Fruit fly (Drosophila melanogaster) whole organism, embryonic: Measurements from ENCODE around the gene Lip2.

Experiments
- Asciz ChIP-seq: fragments of 200-800 bp; sonication (Bioruptor generic); optimal IDR thresholded peaks from 2 replicates; lab custom pipeline; 2017; ENCODE audit warnings: missing biosample characterization, mild to moderate bottlenecking, missing genetic modification characterization, missing genetic modification reagents
- Bgb ChIP-seq: fragments of 200-800 bp; sonication (Bioruptor generic); IDR thresholded peaks from 2 replicates; pipeline ENCODE4 v1.3.6; 2022; ENCODE audit warnings: missing biosample characterization, missing genetic modification characterization; ENCODE audit not compliant: partially characterized antibody
- CG10274 ChIP-seq: fragments of 200-800 bp; sonication (Bioruptor generic); optimal IDR thresholded peaks from 3 replicates; lab custom pipeline; 2017; ENCODE audit warnings: missing biosample characterization, mild to moderate bottlenecking, missing genetic modification characterization
- CG11696 ChIP-seq: fragments of 200-800 bp; sonication (Bioruptor generic); IDR thresholded peaks from 2 replicates; pipeline ENCODE4 v1.3.6; 2022; ENCODE audit warnings: missing biosample characterization, missing genetic modification characterization
- CG12391 ChIP-seq: fragments of 200-800 bp; sonication (Bioruptor generic); optimal IDR thresholded peaks from 3 replicates; lab custom pipeline; 2018; ENCODE audit warnings: missing biosample characterization, mild to moderate bottlenecking, missing genetic modification characterization, moderate library complexity
- CG12942 ChIP-seq: fragments of 200-800 bp; sonication (Bioruptor generic); optimal IDR thresholded peaks from 3 replicates; lab custom pipeline; 2016; ENCODE audit warnings: missing biosample characterization, missing genetic modification characterization
- CG13424 ChIP-seq: fragments of 200-800 bp; sonication (Bioruptor generic); optimal IDR thresholded peaks from 2 replicates; lab custom pipeline; 2019; ENCODE audit warnings: missing biosample characterization, mild to moderate bottlenecking, missing genetic modification characterization, moderate library complexity
- CG14667 ChIP-seq: fragments of 200-800 bp; sonication (Bioruptor generic); IDR thresholded peaks from 2 replicates; pipeline ENCODE4 v1.3.6; 2022; ENCODE audit warnings: missing biosample characterization, missing genetic modification characterization
- CG14860 ChIP-seq: fragments of 200-800 bp; sonication (Bioruptor generic); IDR thresholded peaks from 3 replicates; pipeline ENCODE4 v1.3.6; 2022; ENCODE audit warnings: missing biosample characterization, missing genetic modification characterization; ENCODE audit not compliant: partially characterized antibody
- CG2116 ChIP-seq: fragments of 200-800 bp; sonication (Bioruptor generic); optimal IDR thresholded peaks from 3 replicates; lab custom pipeline; 2018; ENCODE audit warnings: missing biosample characterization, mild to moderate bottlenecking, missing genetic modification characterization
- CG31224 ChIP-seq: fragments of 200-800 bp; sonication (Bioruptor generic); IDR thresholded peaks from 2 replicates; pipeline ENCODE4 v1.3.6; 2022; ENCODE audit warnings: missing biosample characterization, missing genetic modification characterization
- CG3281 ChIP-seq: fragments of 200-800 bp; sonication (Bioruptor generic); optimal IDR thresholded peaks from 3 replicates; lab custom pipeline; 2017; ENCODE audit warnings: missing biosample characterization, mild to moderate bottlenecking, missing genetic modification characterization
- CG34224 ChIP-seq: fragments of 200-800 bp; sonication (Bioruptor generic); IDR thresholded peaks from 3 replicates; pipeline ENCODE4 v1.3.6; 2022; ENCODE audit warnings: missing biosample characterization, missing genetic modification characterization; ENCODE audit not compliant: partially characterized antibody
- CG4360 ChIP-seq: fragments of 200-800 bp; sonication (Bioruptor generic); IDR thresholded peaks from 2 replicates; pipeline ENCODE4 v1.3.6; 2022; ENCODE audit warnings: missing biosample characterization, missing genetic modification characterization
- CG6791 ChIP-seq: fragments of 200-800 bp; sonication (Bioruptor generic); IDR thresholded peaks from 3 replicates; pipeline ENCODE4 v1.3.6; 2022; ENCODE audit warnings: missing biosample characterization, missing genetic modification characterization; ENCODE audit not compliant: partially characterized antibody
- CG7745 ChIP-seq: fragments of 200-800 bp; sonication (Bioruptor generic); optimal IDR thresholded peaks from 2 replicates; lab custom pipeline; 2018; ENCODE audit warnings: missing biosample characterization, mild to moderate bottlenecking, missing genetic modification characterization, moderate library complexity
- CG7839 ChIP-seq: fragments of 200-800 bp; sonication (Bioruptor generic); optimal IDR thresholded peaks from 3 replicates; lab custom pipeline; 2018; ENCODE audit warnings: missing biosample characterization, mild to moderate bottlenecking, missing genetic modification characterization, moderate library complexity
- CG8388 ChIP-seq: fragments of 200-800 bp; sonication (Bioruptor generic); optimal IDR thresholded peaks from 2 replicates; lab custom pipeline; 2019; ENCODE audit warnings: missing biosample characterization, mild to moderate bottlenecking, missing genetic modification characterization, moderate library complexity
- CG9215 ChIP-seq: fragments of 200-800 bp; sonication (Bioruptor generic); IDR thresholded peaks from 2 replicates; pipeline ENCODE4 v1.3.6; 2022; ENCODE audit warnings: missing biosample characterization, missing genetic modification characterization
- CG9797 ChIP-seq: fragments of 200-800 bp; sonication (Bioruptor generic); optimal IDR thresholded peaks from 3 replicates; lab custom pipeline; 2018; ENCODE audit warnings: missing biosample characterization, mild to moderate bottlenecking, missing genetic modification characterization
- Chrac-16 ChIP-seq: fragments of 200-800 bp; sonication (Bioruptor generic); optimal IDR thresholded peaks from 3 replicates; lab custom pipeline; 2016; ENCODE audit warnings: missing biosample characterization, missing genetic modification characterization
- Dll ChIP-seq: fragments of 200-800 bp; sonication (Bioruptor generic); IDR thresholded peaks from 4 replicates; pipeline ENCODE4 v1.3.6; 2022; ENCODE audit warnings: missing biosample characterization, missing genetic modification characterization; ENCODE audit not compliant: partially characterized antibody
- Dp ChIP-seq: fragments of 200-800 bp; sonication (Bioruptor generic); optimal IDR thresholded peaks from 2 replicates; lab custom pipeline; 2018; ENCODE audit warnings: missing biosample characterization, mild to moderate bottlenecking, missing genetic modification characterization, moderate library complexity
- Hr51 ChIP-seq, 2 experiments: fragments of 200-800 bp; sonication (Bioruptor generic); optimal IDR thresholded peaks; 2 replicates in 1 of 2; 3 replicates in 1 of 2; lab custom pipeline; 2016 to 2018; ENCODE audit warnings: missing biosample characterization in 2 of 2, missing genetic modification characterization in 2 of 2, mild to moderate bottlenecking in 1 of 2, moderate library complexity in 1 of 2
- Med ChIP-seq: fragments of 200-800 bp; sonication (Bioruptor generic); peaks from one replicate; lab custom pipeline; 2016; ENCODE audit warnings: missing biosample characterization, missing genetic modification characterization, mild to moderate bottlenecking, inconsistent platforms, moderate library complexity
- Opbp ChIP-seq: fragments of 200-800 bp; sonication (Bioruptor generic); IDR thresholded peaks from 3 replicates; pipeline ENCODE4 v1.3.6; 2022; ENCODE audit warnings: missing biosample characterization, missing genetic modification characterization; ENCODE audit not compliant: partially characterized antibody
- Side ChIP-seq: fragments of 200-800 bp; sonication (Bioruptor generic); optimal IDR thresholded peaks from 2 replicates; lab custom pipeline; 2016; ENCODE audit warnings: missing biosample characterization, missing genetic modification characterization
- Sox102F ChIP-seq: fragments of 200-800 bp; sonication (Bioruptor generic); optimal IDR thresholded peaks from 2 replicates; lab custom pipeline; 2018; ENCODE audit warnings: missing biosample characterization, mild to moderate bottlenecking, missing genetic modification characterization, moderate library complexity
- ase ChIP-seq: fragments of 200-800 bp; sonication (Bioruptor generic); IDR thresholded peaks from 3 replicates; pipeline ENCODE4 v1.3.6; 2022; ENCODE audit warnings: missing biosample characterization, missing genetic modification characterization
- bbx ChIP-seq: fragments of 200-800 bp; sonication (Bioruptor generic); IDR thresholded peaks from 2 replicates; pipeline ENCODE4 v1.3.6; 2022; ENCODE audit warnings: missing biosample characterization, missing genetic modification characterization; ENCODE audit not compliant: partially characterized antibody
- cas ChIP-seq: fragments of 200-800 bp; sonication (Bioruptor generic); IDR thresholded peaks from 2 replicates; pipeline ENCODE4 v1.3.6; 2022; ENCODE audit warnings: missing biosample characterization, missing genetic modification characterization
- chn ChIP-seq: fragments of 200-800 bp; sonication (Bioruptor generic); optimal IDR thresholded peaks from 2 replicates; lab custom pipeline; 2016; ENCODE audit warnings: missing biosample characterization, missing genetic modification characterization
- ci ChIP-seq: fragments of 200-800 bp; sonication (Bioruptor generic); IDR thresholded peaks from 3 replicates; pipeline ENCODE4 v1.3.6; 2022; ENCODE audit warnings: missing biosample characterization, missing genetic modification characterization
- crp ChIP-seq, 2 experiments: fragments of 200-800 bp; sonication (Bioruptor generic); optimal IDR thresholded peaks; 2 replicates in 1 of 2; 3 replicates in 1 of 2; lab custom pipeline; 2017; ENCODE audit warnings: missing biosample characterization in 2 of 2, missing genetic modification characterization in 2 of 2, mild to moderate bottlenecking in 1 of 2, moderate library complexity in 1 of 2
- danr ChIP-seq: fragments of 200-800 bp; sonication (Bioruptor generic); IDR thresholded peaks from 2 replicates; pipeline ENCODE4 v1.3.6; 2022; ENCODE audit warnings: missing biosample characterization, missing genetic modification characterization
- gem ChIP-seq: fragments of 200-800 bp; sonication (Bioruptor generic); optimal IDR thresholded peaks from 2 replicates; lab custom pipeline; 2019; ENCODE audit warnings: missing biosample characterization, mild to moderate bottlenecking, missing genetic modification characterization, moderate library complexity
- hb ChIP-seq: fragments of 200-800 bp; sonication (Bioruptor generic); IDR thresholded peaks from 3 replicates; pipeline ENCODE4 v1.3.6; 2022; ENCODE audit warnings: missing biosample characterization, missing genetic modification characterization; ENCODE audit not compliant: partially characterized antibody
- hkb ChIP-seq, 2 experiments: fragments of 200-800 bp in 1 of 2; fragments of >200 bp in 1 of 2; sonication (Bioruptor generic) in 1 of 2; IDR thresholded peaks in 1 of 2; optimal IDR thresholded peaks in 1 of 2; 2 replicates each; pipeline versions ENCODE4 v1.3.6 to Lab custom; 2017 to 2022; ENCODE audit warnings: missing biosample characterization in 1 of 2, missing genetic modification characterization in 1 of 2
- kah ChIP-seq: fragments of 200-800 bp; sonication (Bioruptor generic); optimal IDR thresholded peaks from 2 replicates; lab custom pipeline; 2018; ENCODE audit warnings: missing biosample characterization, mild to moderate bottlenecking, missing genetic modification characterization
- kni ChIP-seq: fragments of 200-800 bp; sonication (Bioruptor generic); optimal IDR thresholded peaks from 3 replicates; lab custom pipeline; 2017; ENCODE audit warnings: mild to moderate bottlenecking, missing biosample characterization, missing genetic modification reagents, missing genetic modification characterization
- pb ChIP-seq: fragments of 200-800 bp; sonication (Bioruptor generic); optimal IDR thresholded peaks from 3 replicates; lab custom pipeline; 2016; ENCODE audit warnings: missing biosample characterization, missing genetic modification characterization
- prd ChIP-seq, 3 experiments: fragments of >200 bp in 2 of 3; fragments of 200-800 bp in 1 of 3; sonication (Bioruptor generic) in 1 of 3; optimal IDR thresholded peaks in 2 of 3; IDR thresholded peaks in 1 of 3; 2 replicates in 2 of 3; 3 replicates in 1 of 3; pipeline versions ENCODE4 v1.3.6 to Lab custom; 2017 to 2022; ENCODE audit warnings: missing biosample characterization in 1 of 3, missing genetic modification characterization in 1 of 3
- scrt ChIP-seq: fragments of 200-800 bp; sonication (Bioruptor generic); optimal IDR thresholded peaks from 2 replicates; lab custom pipeline; 2018; ENCODE audit warnings: missing biosample characterization, mild to moderate bottlenecking, missing genetic modification characterization, moderate library complexity
- sens ChIP-seq: fragments of 200-800 bp; sonication (Bioruptor generic); peaks from one replicate; lab custom pipeline; 2016; ENCODE audit warnings: missing biosample characterization, missing genetic modification characterization
- sisA ChIP-seq: fragments of 200-800 bp; sonication (Bioruptor generic); IDR thresholded peaks from 2 replicates; pipeline ENCODE4 v1.3.6; 2022; ENCODE audit warnings: missing biosample characterization, missing genetic modification characterization
- tin ChIP-seq: fragments of 200-800 bp; sonication (Bioruptor generic); optimal IDR thresholded peaks from 3 replicates; lab custom pipeline; 2016; ENCODE audit warnings: missing biosample characterization, missing genetic modification characterization
- unc-4 ChIP-seq: fragments of 200-800 bp; sonication (Bioruptor generic); IDR thresholded peaks from 2 replicates; pipeline ENCODE4 v1.3.6; 2022; ENCODE audit warnings: missing biosample characterization, missing genetic modification characterization; ENCODE audit not compliant: partially characterized antibody
- vnd ChIP-seq: fragments of 200-800 bp; sonication (Bioruptor generic); IDR thresholded peaks from 3 replicates; pipeline ENCODE4 v1.3.6; 2022; ENCODE audit warnings: missing biosample characterization, missing genetic modification characterization; ENCODE audit not compliant: partially characterized antibody

Lip2 gene

dm6 chr2L:10748218-10748617, 39.0 kb upstream of the Lip2 start (continued):
- TF ChIP-seq prd (optimal IDR thresholded peaks at IDR 0.05; lab: Kevin White, UChicago) (no peak), prd (GFP tag; IDR thresholded peaks at IDR 0.05; lab: Robert Waterston, UW) (peak; percentile 34; the same call in 2 of the 3 replicates), CG8388 (GFP tag; lab: Kevin White, UChicago) (peak; percentile 7), gem (tag; lab: Kevin White, UChicago) (no peak), Med (peak; percentile 41), cas (no peak), ci (GFP tag; lab: Robert Waterston, UW) (peak; percentile 49; the same call in 2 of the 3 replicates), hkb (optimal IDR thresholded peaks at IDR 0.05; lab: Kevin White, UChicago) (no peak), hkb (GFP tag; IDR thresholded peaks at IDR 0.05; lab: Robert Waterston, UW) (0 out of 2 replicates have a peak, but pooled peaks have one; percentile 13), CG9215 (GFP tag; lab: Robert Waterston, UW) (no peak), CG13424 (tag; lab: Kevin White, UChicago) (no peak), sens (GFP tag; lab: Kevin White, UChicago) (peak; percentile 75), CG14667 (GFP tag; lab: Robert Waterston, UW) (0 out of 2 replicates have a peak, but pooled peaks have one; percentile 5), CG2116 (GFP tag; lab: Kevin White, UChicago) (peak; percentile 3), CG4360 (GFP tag; lab: Robert Waterston, UW) (0 out of 2 replicates have a peak, but pooled peaks have one; percentile 18), Chrac-16 (GFP tag; lab: Kevin White, UChicago) (no peak), kah (GFP tag; lab: Kevin White, UChicago) (no peak), CG6791 (GFP tag; lab: Robert Waterston, UW) (no peak), CG12391 (tag; lab: Kevin White, UChicago) (peak; percentile 7), chn (GFP tag; lab: Kevin White, UChicago) (no peak), Dll (no peak), Hr51 (GFP tag; optimal IDR thresholded peaks at IDR 0.05; lab: Kevin White, UChicago) (no peak), CG12942 (GFP tag; lab: Kevin White, UChicago) (no peak), CG10274 (GFP tag; lab: Kevin White, UChicago) (no peak), Sox102F (GFP tag; lab: Kevin White, UChicago) (peak; percentile 32), tin (GFP tag; lab: Kevin White, UChicago) (no peak), sisA (peak; percentile 40; the same call in 1 of the 2 replicates), CG7839 (tag; lab: Kevin White, UChicago) (no peak), kni (GFP tag; lab: Kevin White, UChicago) (no peak), Asciz (GFP tag; lab: Kevin White, UChicago) (peak; percentile 4), pb (GFP tag; lab: Kevin White, UChicago) (no peak), ase (0 out of 3 replicates have a peak, but pooled peaks have one; percentile 13)

- peak; percentile 56; the same call in 2 of the 3 replicates for TF ChIP-seq vnd (GFP tag; lab: Robert Waterston, UW)
- TF ChIP-seq CG11696, result no peak
- TF ChIP-seq CG9797 (GFP tag; lab: Kevin White, UChicago), result no peak
- TF ChIP-seq Side (GFP tag; lab: Kevin White, UChicago), result no peak
- TF ChIP-seq CG3281 (GFP tag; lab: Kevin White, UChicago), result no peak
- TF ChIP-seq danr (GFP tag; lab: Robert Waterston, UW), result no peak
- no peak for TF ChIP-seq scrt (GFP tag; lab: Kevin White, UChicago)
- peak; percentile 75 to 94 for TF ChIP-seq crp (GFP tag; optimal IDR thresholded peaks at IDR 0.05; lab: Kevin White, UChicago)
- TF ChIP-seq Dp (GFP tag; lab: Kevin White, UChicago), result peak; percentile 93
- TF ChIP-seq unc-4, result peak; percentile 81
- peak; percentile 76 for TF ChIP-seq Bgb (GFP tag; lab: Robert Waterston, UW)
- TF ChIP-seq bbx (GFP tag; lab: Robert Waterston, UW), result peak; percentile 68
- peak; percentile 92 for TF ChIP-seq CG2116 (GFP tag; lab: Kevin White, UChicago)
- TF ChIP-seq Opbp (GFP tag; lab: Robert Waterston, UW), result peak; percentile 74; the same call in 2 of the 3 replicates
- peak; percentile 78 for TF ChIP-seq CG34224 (GFP tag; lab: Robert Waterston, UW)
- peak; percentile 66 for TF ChIP-seq CG14860
- TF ChIP-seq CG7745, result no peak
- TF ChIP-seq CG31224, result no peak
- peak; percentile 68; the same call in 2 of the 3 replicates for TF ChIP-seq hb (GFP tag; lab: Robert Waterston, UW)
Observed at dm6 chr2L:10743714-10744113, 34.5 kb upstream of the Lip2 start, which contains the start of gene CG6729. TSS of gene CG6729 (minus strand) at chr2L:10743935.
